Worm (Caenorhabditis elegans): ENCODE results near the gene R13A1.5.

ce11 chrIV:7212769-7213168 lies 21.1 kb upstream of the R13A1.5 start:
- no peak for TF ChIP-seq ama-1 (optimal IDR thresholded peaks at IDR 0.05)
- TF ChIP-seq nhr-77 (tag; optimal IDR thresholded peaks at IDR 0.05): no peak
- no peak for TF ChIP-seq lin-13 (GFP tag; optimal IDR thresholded peaks at IDR 0.05)
- TF ChIP-seq zag-1 (tag; optimal IDR thresholded peaks at IDR 0.05): no peak
- no peak for TF ChIP-seq lin-39 (tag; optimal IDR thresholded peaks at IDR 0.05)

All from whole organism, L1 larva.